Fruit fly (Drosophila melanogaster): ENCODE results near the gene RpL7.

DNA sequence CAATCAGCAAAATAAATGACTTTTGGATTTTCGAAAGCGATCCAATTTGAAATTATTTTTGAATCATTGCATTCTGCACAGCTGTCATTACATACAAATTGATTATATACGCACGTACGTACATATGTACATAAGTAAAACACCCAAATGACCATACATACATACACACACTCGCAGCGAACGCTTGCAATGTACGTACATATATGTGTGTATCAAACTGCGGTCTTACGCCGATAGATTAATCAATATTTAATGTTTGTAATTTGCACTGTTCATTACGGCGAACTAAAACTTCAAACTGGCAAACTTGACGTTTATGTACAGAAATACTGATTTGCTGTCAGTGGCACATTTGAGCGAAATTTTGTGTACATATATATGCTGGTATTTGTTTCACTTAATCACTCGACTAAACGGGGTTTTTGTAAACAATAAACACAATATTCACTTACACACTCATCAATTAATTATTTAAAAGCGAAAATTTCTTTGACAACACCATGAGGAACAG is 25.5 kb downstream of the RpL7 start:
- TF ChIP-seq CG8478 (optimal IDR thresholded peaks at IDR 0.05): no peak
- no peak for TF ChIP-seq CTCF (optimal IDR thresholded peaks at IDR 0.05)
